Worm (Caenorhabditis elegans): ENCODE results near the gene B0336.12.

Gene B0336.12

ce11 chrIII:5697266-5697665 lies 12.7 kb downstream of the B0336.12 start, which contains the start of gene B0336.7:
TSS of gene B0336.7 (minus strand) at chrIII:5697366.
- TF ChIP-seq dmd-4 (tag; optimal IDR thresholded peaks at IDR 0.05; ENCODE audit: borderline replicate concordance): no peak
- TF ChIP-seq ceh-9 (tag; optimal IDR thresholded peaks at IDR 0.05): no peak
- TF ChIP-seq pag-3 (tag; optimal IDR thresholded peaks at IDR 0.05; ENCODE audit: borderline replicate concordance): no peak
- no peak for TF ChIP-seq ztf-16 (tag; optimal IDR thresholded peaks at IDR 0.05)
- TF ChIP-seq ttx-3 (tag; optimal IDR thresholded peaks at IDR 0.05): no peak

ce11 chrIII:5693736-5694135 lies 16.2 kb downstream of the B0336.12 start, which contains the start of gene B0336.13:
TSS of gene B0336.13 (plus strand) at chrIII:5694036.
- TF ChIP-seq unc-55 (GFP tag; optimal IDR thresholded peaks at IDR 0.05): no peak

- no peak for TF ChIP-seq ref-2 (tag; optimal IDR thresholded peaks at IDR 0.05)
- no peak for TF ChIP-seq sdc-2 (tag; optimal IDR thresholded peaks at IDR 0.05)
- TF ChIP-seq ets-4 (tag; optimal IDR thresholded peaks at IDR 0.05): peak; percentile 11
- no peak for TF ChIP-seq ceh-6 (GFP tag; optimal IDR thresholded peaks at IDR 0.05)
- TF ChIP-seq K02D7.2 (tag; optimal IDR thresholded peaks at IDR 0.05): no peak
- no peak for TF ChIP-seq ceh-22 (tag; optimal IDR thresholded peaks at IDR 0.05)
- TF ChIP-seq ceh-24 (tag; optimal IDR thresholded peaks at IDR 0.05): no peak
- no peak for TF ChIP-seq unc-3 (GFP tag; conservative IDR thresholded peaks at IDR 0.05)
- no peak for TF ChIP-seq unc-3 (tag; optimal IDR thresholded peaks at IDR 0.05)
- TF ChIP-seq fkh-10 (GFP tag; optimal IDR thresholded peaks at IDR 0.05): no peak
- no peak for TF ChIP-seq fkh-6 (tag; optimal IDR thresholded peaks at IDR 0.05)
- no peak for TF ChIP-seq Y22D7AL.16 (tag; optimal IDR thresholded peaks at IDR 0.05)
- peak; percentile 20 for TF ChIP-seq ceh-31 (tag; optimal IDR thresholded peaks at IDR 0.05)
- no peak for TF ChIP-seq gmeb-2 (tag; optimal IDR thresholded peaks at IDR 0.05)
- TF ChIP-seq nhr-11 (tag; optimal IDR thresholded peaks at IDR 0.05): no peak
- no peak for TF ChIP-seq ceh-45 (GFP tag; IDR thresholded peaks at IDR 0.05)
- no peak for TF ChIP-seq F13H6.1 (tag; optimal IDR thresholded peaks at IDR 0.05)
- peak; percentile 7 for TF ChIP-seq nfya-1 (tag; optimal IDR thresholded peaks at IDR 0.05)
- peak; percentile 54 for TF ChIP-seq unc-42 (tag; optimal IDR thresholded peaks at IDR 0.05)
- no peak for TF ChIP-seq eyg-1 (tag; optimal IDR thresholded peaks at IDR 0.05)
- no peak for TF ChIP-seq mec-3 (tag; optimal IDR thresholded peaks at IDR 0.05; ENCODE audit: borderline replicate concordance)
- TF ChIP-seq ttx-3 (tag; optimal IDR thresholded peaks at IDR 0.05): peak; percentile 19
- no peak for TF ChIP-seq madf-2 (tag; optimal IDR thresholded peaks at IDR 0.05)
- TF ChIP-seq rnt-1 (tag; optimal IDR thresholded peaks at IDR 0.05): no peak
- no peak for TF ChIP-seq sox-2 (GFP tag; IDR thresholded peaks at IDR 0.05)
Measured at ce11 chrIII:5692690-5693089, 17.3 kb downstream of the B0336.12 start, which contains the start of the genes abi-1 and arle-14. TSS of gene abi-1 (minus strand) at chrIII:5692740. TSS of gene arle-14 (plus strand) at chrIII:5692906.

ce11 chrIII:5691826-5692225 lies 18.1 kb downstream of the B0336.12 start:
- TF ChIP-seq F13H6.1 (tag; optimal IDR thresholded peaks at IDR 0.05) (no peak), che-1 (tag; optimal IDR thresholded peaks at IDR 0.05) (no peak), C38D4.7 (GFP tag; optimal IDR thresholded peaks at IDR 0.05) (no peak), sox-2 (GFP tag; IDR thresholded peaks at IDR 0.05) (no peak), pag-3 (tag; optimal IDR thresholded peaks at IDR 0.05; ENCODE audit: borderline replicate concordance) (no peak), C08G9.2 (tag; optimal IDR thresholded peaks at IDR 0.05) (no peak)

ce11 chrIII:5688246-5688645 lies 21.7 kb downstream of the B0336.12 start:
- TF ChIP-seq nhr-232 (tag; optimal IDR thresholded peaks at IDR 0.05): no peak
- no peak for TF ChIP-seq pros-1 (tag; optimal IDR thresholded peaks at IDR 0.05)
- TF ChIP-seq che-1 (tag; optimal IDR thresholded peaks at IDR 0.05): no peak
- TF ChIP-seq pha-2 (tag; optimal IDR thresholded peaks at IDR 0.05): no peak
- no peak for TF ChIP-seq dve-1 (tag; optimal IDR thresholded peaks at IDR 0.05)
- no peak for TF ChIP-seq ttx-3 (tag; optimal IDR thresholded peaks at IDR 0.05)
- TF ChIP-seq hlh-15 (tag; optimal IDR thresholded peaks at IDR 0.05): no peak
- TF ChIP-seq pat-9 (tag; optimal IDR thresholded peaks at IDR 0.05): no peak
- TF ChIP-seq pha-4 (tag; optimal IDR thresholded peaks at IDR 0.05): no peak
- TF ChIP-seq ceh-14 (tag; optimal IDR thresholded peaks at IDR 0.05): peak; percentile 20
- TF ChIP-seq npax-4 (tag; optimal IDR thresholded peaks at IDR 0.05): no peak
- no peak for TF ChIP-seq fax-1 (tag; optimal IDR thresholded peaks at IDR 0.05)
- TF ChIP-seq Y22D7AL.16 (tag; optimal IDR thresholded peaks at IDR 0.05): no peak
- TF ChIP-seq C38D4.7 (GFP tag; optimal IDR thresholded peaks at IDR 0.05): no peak
- no peak for TF ChIP-seq ceh-45 (GFP tag; IDR thresholded peaks at IDR 0.05)
- no peak for TF ChIP-seq dmd-4 (tag; optimal IDR thresholded peaks at IDR 0.05; ENCODE audit: borderline replicate concordance)
- TF ChIP-seq ceh-31 (tag; optimal IDR thresholded peaks at IDR 0.05): peak; percentile 24
- no peak for TF ChIP-seq unc-42 (tag; optimal IDR thresholded peaks at IDR 0.05)
- peak; percentile 25 for TF ChIP-seq ceh-2 (tag; optimal IDR thresholded peaks at IDR 0.05)
- TF ChIP-seq K02D7.2 (tag; optimal IDR thresholded peaks at IDR 0.05): no peak
- no peak for TF ChIP-seq fkh-10 (GFP tag; optimal IDR thresholded peaks at IDR 0.05)
- TF ChIP-seq ceh-18 (tag; optimal IDR thresholded peaks at IDR 0.05): peak; percentile 31
